Worm (Caenorhabditis elegans) whole organism, late embryonic: ENCODE results near the gene F22F7.4.

Experiments used
- C08G9.2 ChIP-seq: sonication (generic microtip); optimal IDR thresholded peaks from 2 replicates; lab custom pipeline; 2016; ENCODE audit warnings: mild to moderate bottlenecking, missing genetic modification characterization, moderate library complexity, missing compliant biosample characterization
- C38D4.7 ChIP-seq: fragments of 200-800 bp; sonication (Bioruptor generic); optimal IDR thresholded peaks from 2 replicates; lab custom pipeline; 2018; ENCODE audit warnings: mild to moderate bottlenecking, missing genetic modification characterization, moderate library complexity, missing compliant biosample characterization
- F13H6.1 ChIP-seq: sonication (generic microtip); optimal IDR thresholded peaks from 2 replicates; lab custom pipeline; 2016; ENCODE audit warnings: missing genetic modification characterization, missing compliant biosample characterization
- K02D7.2 ChIP-seq: sonication (generic microtip); optimal IDR thresholded peaks from 2 replicates; lab custom pipeline; 2017; ENCODE audit warnings: mild to moderate bottlenecking, missing genetic modification characterization, missing compliant biosample characterization
- K09A11.1 ChIP-seq: sonication (generic microtip); optimal IDR thresholded peaks from 2 replicates; lab custom pipeline; 2017; ENCODE audit warnings: antibody characterized with exemption, mild to moderate bottlenecking, missing genetic modification characterization, missing compliant biosample characterization; ENCODE audit not compliant: insufficient read depth
- T23F11.4 ChIP-seq: fragments of 200-800 bp; sonication (Bioruptor generic); optimal IDR thresholded peaks from 2 replicates; lab custom pipeline; 2018; ENCODE audit warnings: mild to moderate bottlenecking, missing genetic modification characterization, missing compliant biosample characterization
- Y22D7AL.16 ChIP-seq: sonication (generic microtip); optimal IDR thresholded peaks from 2 replicates; lab custom pipeline; 2016; ENCODE audit warnings: missing genetic modification characterization, missing compliant biosample characterization
- ama-1 ChIP-seq: fragments of 150-350 bp; optimal IDR thresholded peaks from 2 replicates; lab custom pipeline; 2014
- ceh-18 ChIP-seq: sonication (generic microtip); optimal IDR thresholded peaks from 2 replicates; lab custom pipeline; 2016; ENCODE audit warnings: missing genetic modification characterization, missing compliant biosample characterization
- ceh-19 ChIP-seq: fragments of 200-800 bp; sonication (Bioruptor generic); optimal IDR thresholded peaks from 2 replicates; lab custom pipeline; 2018; ENCODE audit warnings: mild to moderate bottlenecking, missing genetic modification characterization, missing compliant biosample characterization
- ceh-2 ChIP-seq: sonication (generic microtip); optimal IDR thresholded peaks from 2 replicates; lab custom pipeline; 2016; ENCODE audit warnings: missing genotype, missing genetic modification characterization, missing compliant biosample characterization
- ceh-22 ChIP-seq: sonication (generic microtip); optimal IDR thresholded peaks from 2 replicates; lab custom pipeline; 2017; ENCODE audit warnings: missing biosample characterization, missing genetic modification characterization
- ceh-24 ChIP-seq: sonication (generic microtip); optimal IDR thresholded peaks from 2 replicates; lab custom pipeline; 2016; ENCODE audit warnings: mild to moderate bottlenecking, missing genetic modification characterization, missing compliant biosample characterization
- ceh-31 ChIP-seq: sonication (generic microtip); optimal IDR thresholded peaks from 2 replicates; lab custom pipeline; 2016; ENCODE audit warnings: missing genetic modification characterization, missing compliant biosample characterization
- ceh-45 ChIP-seq: fragments of 200-800 bp; sonication (Bioruptor generic); IDR thresholded peaks from 2 replicates; pipeline ENCODE4 v1.3.6; 2022; ENCODE audit warnings: missing genetic modification reagents, missing genetic modification characterization, missing compliant biosample characterization
- ceh-6 ChIP-seq: fragments of 200-800 bp; sonication (Bioruptor generic); optimal IDR thresholded peaks from 2 replicates; lab custom pipeline; 2018; ENCODE audit warnings: mild to moderate bottlenecking, missing genetic modification characterization, missing compliant biosample characterization
- ceh-9 ChIP-seq: sonication (generic microtip); optimal IDR thresholded peaks from 2 replicates; lab custom pipeline; 2016; ENCODE audit warnings: mild to moderate bottlenecking, missing genetic modification characterization, inconsistent platforms, missing compliant biosample characterization
- che-1 ChIP-seq: sonication (generic microtip); optimal IDR thresholded peaks from 2 replicates; lab custom pipeline; 2016; ENCODE audit warnings: mild to moderate bottlenecking, missing genetic modification characterization, missing compliant biosample characterization
- elt-2 ChIP-seq: sonication (generic microtip); optimal IDR thresholded peaks from 2 replicates; lab custom pipeline; 2016; ENCODE audit warnings: missing genetic modification reagents, missing genetic modification characterization, missing compliant biosample characterization
- ets-4 ChIP-seq: sonication (generic microtip); optimal IDR thresholded peaks from 2 replicates; lab custom pipeline; 2016; ENCODE audit warnings: missing genetic modification characterization, missing compliant biosample characterization
- fkh-10 ChIP-seq: fragments of 150-350 bp; optimal IDR thresholded peaks from 2 replicates; lab custom pipeline; 2014; ENCODE audit warnings: missing biosample characterization, missing genetic modification reagents, missing genetic modification characterization
- fkh-6 ChIP-seq: sonication (generic microtip); optimal IDR thresholded peaks from 2 replicates; lab custom pipeline; 2016; ENCODE audit warnings: missing genetic modification characterization, missing compliant biosample characterization
- hlh-30 ChIP-seq: sonication (generic microtip); optimal IDR thresholded peaks from 2 replicates; lab custom pipeline; 2017; ENCODE audit warnings: antibody characterized with exemption, missing genetic modification characterization, missing compliant biosample characterization; ENCODE audit not compliant: insufficient read depth
- hlh-6 ChIP-seq: sonication (generic microtip); optimal IDR thresholded peaks from 2 replicates; lab custom pipeline; 2016; ENCODE audit warnings: missing genotype, missing genetic modification characterization, missing compliant biosample characterization
- hlh-8 ChIP-seq: sonication (generic microtip); optimal IDR thresholded peaks from 2 replicates; lab custom pipeline; 2016; ENCODE audit warnings: missing genotype, missing genetic modification characterization, missing compliant biosample characterization
- lim-6 ChIP-seq: sonication (generic microtip); optimal IDR thresholded peaks from 2 replicates; lab custom pipeline; 2016; ENCODE audit warnings: missing genetic modification characterization, missing compliant biosample characterization
- mec-3 ChIP-seq: sonication (generic microtip); optimal IDR thresholded peaks from 2 replicates; lab custom pipeline; 2016; ENCODE audit warnings: borderline replicate concordance, missing genetic modification characterization, missing compliant biosample characterization
- nfya-1 ChIP-seq: sonication (generic microtip); optimal IDR thresholded peaks from 2 replicates; lab custom pipeline; 2017; ENCODE audit warnings: missing genetic modification characterization, mild to moderate bottlenecking, missing compliant biosample characterization, antibody characterized with exemption, moderate library complexity
- npax-4 ChIP-seq: sonication (generic microtip); optimal IDR thresholded peaks from 2 replicates; lab custom pipeline; 2016; ENCODE audit warnings: missing genetic modification characterization, missing compliant biosample characterization
- pag-3 ChIP-seq: sonication (generic microtip); optimal IDR thresholded peaks from 2 replicates; lab custom pipeline; 2016; ENCODE audit warnings: missing compliant biosample characterization, missing genetic modification characterization, borderline replicate concordance
- pat-9 ChIP-seq: fragments of 200-800 bp; sonication (Bioruptor generic); optimal IDR thresholded peaks from 2 replicates; lab custom pipeline; 2018; ENCODE audit warnings: mild to moderate bottlenecking, missing genetic modification characterization, moderate library complexity, missing compliant biosample characterization
- pax-1 ChIP-seq: fragments of 150-350 bp; optimal IDR thresholded peaks from 2 replicates; lab custom pipeline; 2014; ENCODE audit warnings: missing biosample characterization, missing genetic modification characterization
- pros-1 ChIP-seq: fragments of 150-350 bp; optimal IDR thresholded peaks from 2 replicates; lab custom pipeline; 2014; ENCODE audit warnings: missing biosample characterization, missing genetic modification reagents, missing genetic modification characterization
- ref-2 ChIP-seq: sonication (generic microtip); optimal IDR thresholded peaks from 2 replicates; lab custom pipeline; 2016; ENCODE audit warnings: missing genetic modification characterization, missing compliant biosample characterization
- tbx-2 ChIP-seq: sonication (generic microtip); optimal IDR thresholded peaks from 2 replicates; lab custom pipeline; 2016; ENCODE audit warnings: missing genetic modification characterization, missing compliant biosample characterization
- ttx-3 ChIP-seq: sonication (generic microtip); optimal IDR thresholded peaks from 2 replicates; lab custom pipeline; 2016; ENCODE audit warnings: missing genetic modification reagents, missing genetic modification characterization, missing compliant biosample characterization
- unc-42 ChIP-seq: sonication (generic microtip); optimal IDR thresholded peaks from 2 replicates; lab custom pipeline; 2016; ENCODE audit warnings: missing genotype, missing genetic modification characterization, missing compliant biosample characterization
- unc-55 ChIP-seq: sonication (generic microtip); optimal IDR thresholded peaks from 2 replicates; lab custom pipeline; 2017; ENCODE audit warnings: missing biosample characterization, missing genetic modification reagents, missing genetic modification characterization
- zip-5 ChIP-seq: sonication (generic microtip); optimal IDR thresholded peaks from 2 replicates; lab custom pipeline; 2016; ENCODE audit warnings: missing genetic modification characterization, missing compliant biosample characterization
- ztf-16 ChIP-seq: sonication (generic microtip); optimal IDR thresholded peaks from 2 replicates; lab custom pipeline; 2017; ENCODE audit warnings: missing genetic modification characterization, missing compliant biosample characterization

F22F7.4 gene

DNA sequence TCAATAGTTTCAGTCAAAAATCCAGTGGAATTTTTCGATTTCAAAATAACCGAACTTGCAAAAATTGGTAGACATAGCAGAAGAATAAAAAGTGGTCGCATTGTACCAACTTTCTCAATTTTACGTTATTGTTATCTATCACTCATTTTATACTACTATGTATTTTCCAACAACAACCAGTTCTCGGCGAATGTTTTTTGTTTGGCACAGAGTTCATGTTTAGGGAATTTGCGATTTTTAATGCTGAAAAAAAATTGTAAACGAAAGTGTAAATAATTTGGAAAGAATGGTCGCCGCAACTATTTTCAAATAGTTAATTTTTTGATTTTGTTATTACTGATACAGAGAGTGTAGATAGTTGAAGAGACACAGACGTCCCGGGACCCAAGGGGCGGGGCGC, 43.6 kb upstream of the F22F7.4 start, which contains the start of gene C45H4.21:
C45H4.21 (minus strand) TSS at position 101 of the 400 bp plus-strand sequence.
- no peak for TF ChIP-seq che-1 (tag; lab: Kevin White, UChicago)
- TF ChIP-seq ceh-2 (tag; lab: Kevin White, UChicago), result no peak
- no peak for TF ChIP-seq hlh-30
- TF ChIP-seq C38D4.7 (GFP tag; lab: Kevin White, UChicago), result no peak
- TF ChIP-seq hlh-6, result no peak
- TF ChIP-seq ceh-31 (tag; lab: Kevin White, UChicago), result no peak
- TF ChIP-seq unc-55 (GFP tag; lab: Kevin White, UChicago), result no peak
- no peak for TF ChIP-seq pag-3 (tag; lab: Kevin White, UChicago)
- TF ChIP-seq ceh-24, result no peak
- no peak for TF ChIP-seq pax-1 (tag; lab: Kevin White, UChicago)
- TF ChIP-seq ceh-9 (tag; lab: Kevin White, UChicago), result no peak
- no peak for TF ChIP-seq pat-9
- TF ChIP-seq lim-6 (tag; lab: Kevin White, UChicago), result no peak
- no peak for TF ChIP-seq npax-4 (tag; lab: Kevin White, UChicago)
- TF ChIP-seq C08G9.2 (tag; lab: Kevin White, UChicago), result no peak
- no peak for TF ChIP-seq ceh-45 (GFP tag; lab: Robert Waterston, UW)
- no peak for TF ChIP-seq nfya-1
- no peak for TF ChIP-seq T23F11.4
- no peak for TF ChIP-seq unc-42 (tag; lab: Kevin White, UChicago)
- TF ChIP-seq pros-1 (tag; lab: Kevin White, UChicago), result no peak

DNA sequence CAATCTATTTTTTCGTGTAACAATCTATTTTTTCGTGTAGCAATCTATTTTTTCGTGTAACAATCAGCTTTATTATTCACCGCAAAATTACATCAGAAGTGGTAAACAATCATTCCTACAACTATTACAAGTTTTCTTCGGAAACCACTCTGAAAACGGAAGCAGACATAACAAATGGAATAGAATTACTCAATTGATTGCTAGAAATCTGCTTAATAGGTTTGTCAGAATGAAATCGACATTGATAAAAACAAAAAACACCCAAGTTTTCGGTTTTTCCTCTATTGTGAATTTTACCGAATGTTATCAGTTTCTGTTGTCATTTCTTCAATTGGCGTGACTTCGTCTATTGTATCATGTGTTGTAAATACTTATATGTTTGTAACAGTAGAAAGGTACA, 40.9 kb upstream of the F22F7.4 start, which contains the start of gene srbc-20:
srbc-20 (plus strand) TSS at position 301 of the 400 bp plus-strand sequence.
- TF ChIP-seq pax-1 (tag; lab: Kevin White, UChicago), result no peak
- TF ChIP-seq zip-5 (tag; lab: Kevin White, UChicago), result no peak
- TF ChIP-seq ceh-24, result no peak
- TF ChIP-seq Y22D7AL.16, result no peak
- no peak for TF ChIP-seq ceh-19 (GFP tag; lab: Kevin White, UChicago)
- no peak for TF ChIP-seq fkh-10 (GFP tag; lab: Kevin White, UChicago)
- TF ChIP-seq fkh-6, result no peak
- no peak for TF ChIP-seq elt-2
- no peak for TF ChIP-seq ref-2 (tag; lab: Kevin White, UChicago)
- no peak for TF ChIP-seq ceh-18 (tag; lab: Kevin White, UChicago)
- no peak for TF ChIP-seq ztf-16
- no peak for TF ChIP-seq mec-3 (tag; lab: Kevin White, UChicago)
- TF ChIP-seq pag-3 (tag; lab: Kevin White, UChicago), result no peak
- no peak for TF ChIP-seq K09A11.1 (tag; lab: Kevin White, UChicago)
- no peak for TF ChIP-seq tbx-2 (tag; lab: Kevin White, UChicago)
- TF ChIP-seq che-1 (tag; lab: Kevin White, UChicago), result no peak
- no peak for TF ChIP-seq hlh-8 (tag; lab: Kevin White, UChicago)
- no peak for TF ChIP-seq ama-1 (lab: Kevin White, UChicago)
- TF ChIP-seq npax-4 (tag; lab: Kevin White, UChicago), result no peak

DNA sequence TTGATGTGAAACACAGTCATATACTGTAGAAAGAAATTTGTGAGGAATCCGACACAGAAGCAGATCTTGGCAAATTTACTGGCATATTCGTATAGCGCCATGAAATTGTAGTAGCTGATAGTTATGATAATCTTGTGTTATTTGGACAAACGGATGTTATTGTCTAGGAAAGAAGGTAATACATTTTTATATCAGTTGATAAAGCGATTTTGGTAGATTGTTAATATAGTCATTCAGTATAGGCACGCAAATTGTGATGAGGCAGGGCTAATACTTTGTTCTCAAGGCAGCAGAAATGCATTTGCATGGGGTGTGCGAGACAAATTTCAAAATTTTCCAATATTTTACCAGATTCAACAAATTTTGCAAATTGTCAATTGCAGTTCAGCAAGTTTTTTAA, 40.2 kb upstream of the F22F7.4 start, which contains the start of gene str-52:
str-52 (minus strand) TSS at position 101 of the 400 bp plus-strand sequence.
- TF ChIP-seq ceh-6 (GFP tag; lab: Kevin White, UChicago) (no peak), zip-5 (tag; lab: Kevin White, UChicago) (no peak), ets-4 (tag; lab: Kevin White, UChicago) (no peak), pat-9 (no peak), lim-6 (tag; lab: Kevin White, UChicago) (no peak), ceh-9 (tag; lab: Kevin White, UChicago) (no peak), ttx-3 (no peak), mec-3 (tag; lab: Kevin White, UChicago) (no peak), ceh-22 (tag; lab: Kevin White, UChicago) (no peak), K02D7.2 (tag; lab: Kevin White, UChicago) (no peak), T23F11.4 (no peak), ref-2 (tag; lab: Kevin White, UChicago) (no peak), C38D4.7 (GFP tag; lab: Kevin White, UChicago) (no peak), F13H6.1 (tag; lab: Kevin White, UChicago) (no peak), unc-42 (tag; lab: Kevin White, UChicago) (no peak)
- TF ChIP-seq, all 69 proteins: peak for 0
